Worm (Caenorhabditis elegans): Measurements from ENCODE around the gene T19H12.6.

Gene T19H12.6

ce11 chrV:4826710-4827380, 50.6 kb downstream of the T19H12.6 start, which contains the start of the genes hsp-6 and C37H5.5 (continued):
- peak; percentile 96 for TF ChIP-seq nfya-1 (tag; optimal IDR thresholded peaks at IDR 0.05; ENCODE audit: insufficient read depth)
